Fruit fly (Drosophila melanogaster): ENCODE measurements around the gene sturkopf.
A peak's percentile ranks its signal among the peaks of the same experiment; 100 is the strongest.

Gene sturkopf

dm6 chr3L:1352065-1352464 is 38.9 kb upstream of the sturkopf start (continued):
- TF ChIP-seq Sry-β (GFP tag; optimal IDR thresholded peaks at IDR 0.05), result peak; percentile 32
- peak; percentile 47 for TF ChIP-seq grau (tag; optimal IDR thresholded peaks at IDR 0.05)
- no peak for TF ChIP-seq CG4820 (GFP tag; optimal IDR thresholded peaks at IDR 0.05)
- TF ChIP-seq caup (GFP tag; optimal IDR thresholded peaks at IDR 0.05; ENCODE audit: severe bottlenecking), result peak; percentile 10
- peak; percentile 50 for TF ChIP-seq CG1603 (tag; optimal IDR thresholded peaks at IDR 0.05)
- peak; percentile 57 for TF ChIP-seq CG10267 (tag; optimal IDR thresholded peaks at IDR 0.05)
- TF ChIP-seq CG14050 (GFP tag; IDR thresholded peaks at IDR 0.05), result 0 out of 3 replicates have a peak, but pooled peaks have one; percentile 11
- TF ChIP-seq CG6791 (GFP tag; IDR thresholded peaks at IDR 0.05; ENCODE audit: partially characterized antibody), result peak; percentile 78
- TF ChIP-seq CG15011 (GFP tag; optimal IDR thresholded peaks at IDR 0.05), result no peak
- peak; percentile 66 for TF ChIP-seq salm (tag; optimal IDR thresholded peaks at IDR 0.05)
- TF ChIP-seq chif (GFP tag; optimal IDR thresholded peaks at IDR 0.05), result peak; percentile 3 to 30
- TF ChIP-seq inv (GFP tag; IDR thresholded peaks at IDR 0.05; ENCODE audit: partially characterized antibody), result peak; percentile 73
- no peak for TF ChIP-seq gcm2 (GFP tag; optimal IDR thresholded peaks at IDR 0.05)
- peak; percentile 80 for TF ChIP-seq vnd (GFP tag; IDR thresholded peaks at IDR 0.05; ENCODE audit: partially characterized antibody)
- TF ChIP-seq CG2712 (tag; optimal IDR thresholded peaks at IDR 0.05), result peak; percentile 68
- no peak for TF ChIP-seq jumu (GFP tag; optimal IDR thresholded peaks at IDR 0.05)
- peak; percentile 22 for TF ChIP-seq pzg (GFP tag; optimal IDR thresholded peaks at IDR 0.05)
- peak; percentile 36 for TF ChIP-seq NfI (GFP tag; optimal IDR thresholded peaks at IDR 0.05)
- TF ChIP-seq Meics (GFP tag; optimal IDR thresholded peaks at IDR 0.05), result peak; percentile 32
- peak; percentile 40 for TF ChIP-seq HLH54F (GFP tag; optimal IDR thresholded peaks at IDR 0.05)
- peak; percentile 29 for TF ChIP-seq CG12391 (tag; optimal IDR thresholded peaks at IDR 0.05)
- no peak for TF ChIP-seq eve (GFP tag; optimal IDR thresholded peaks at IDR 0.05)
- no peak for TF ChIP-seq kay (GFP tag; optimal IDR thresholded peaks at IDR 0.05)
- TF ChIP-seq ase (GFP tag; IDR thresholded peaks at IDR 0.05), result no peak
- TF ChIP-seq ro (GFP tag; IDR thresholded peaks at IDR 0.05), result no peak
- TF ChIP-seq fru (optimal IDR thresholded peaks at IDR 0.05), result no peak
- peak; percentile 90 for TF ChIP-seq pros (GFP tag; optimal IDR thresholded peaks at IDR 0.05)
- peak; percentile 32 for TF ChIP-seq Sox102F (GFP tag; optimal IDR thresholded peaks at IDR 0.05)
- no peak for TF ChIP-seq gt (GFP tag; IDR thresholded peaks at IDR 0.05)
- peak; percentile 7 for TF ChIP-seq slp2 (GFP tag; optimal IDR thresholded peaks at IDR 0.05)
- TF ChIP-seq Pdp1 (GFP tag; optimal IDR thresholded peaks at IDR 0.05), result peak; percentile 12 to 43
- peak; percentile 98 for TF ChIP-seq Dll (GFP tag; IDR thresholded peaks at IDR 0.05; ENCODE audit: partially characterized antibody)
- peak; percentile 92 for TF ChIP-seq CG34224 (GFP tag; IDR thresholded peaks at IDR 0.05; ENCODE audit: partially characterized antibody)
- peak; percentile 96 for TF ChIP-seq CG13287 (GFP tag; IDR thresholded peaks at IDR 0.05; ENCODE audit: partially characterized antibody)
- peak; percentile 2 for TF ChIP-seq Deaf1 (tag; optimal IDR thresholded peaks at IDR 0.05)
- no peak for TF ChIP-seq CG3838 (GFP tag; optimal IDR thresholded peaks at IDR 0.05)
- no peak for TF ChIP-seq CG3407 (GFP tag; optimal IDR thresholded peaks at IDR 0.05)
- TF ChIP-seq tap (tag; optimal IDR thresholded peaks at IDR 0.05), result no peak
- TF ChIP-seq nerfin-1 (tag; optimal IDR thresholded peaks at IDR 0.05), result peak; percentile 73
- peak; percentile 18 to 40 for TF ChIP-seq dpn (GFP tag; optimal IDR thresholded peaks at IDR 0.05)
- peak; percentile 61 for TF ChIP-seq zen (tag; optimal IDR thresholded peaks at IDR 0.05)
- peak; percentile 24 for TF ChIP-seq CG10431 (GFP tag; optimal IDR thresholded peaks at IDR 0.05)
- TF ChIP-seq lilli (GFP tag; optimal IDR thresholded peaks at IDR 0.05), result peak; percentile 61
- no peak for TF ChIP-seq pan (optimal IDR thresholded peaks at IDR 0.05)
- TF ChIP-seq pan (GFP tag; optimal IDR thresholded peaks at IDR 0.05 in 1 of 2, IDR thresholded peaks at IDR 0.05 in 1 of 2), result peak in 1 of 2 experiments; percentile 52
- TF ChIP-seq psq (GFP tag; optimal IDR thresholded peaks at IDR 0.05), result no peak
- TF ChIP-seq mam (GFP tag; optimal IDR thresholded peaks at IDR 0.05), result peak; percentile 8
- peak; percentile 96 for TF ChIP-seq kni (GFP tag; optimal IDR thresholded peaks at IDR 0.05)
- TF ChIP-seq gcm (GFP tag; optimal IDR thresholded peaks at IDR 0.05), result peak; percentile 27
- 0 out of 2 replicates have a peak, but pooled peaks have one; percentile 33 for TF ChIP-seq HLH3B (GFP tag; IDR thresholded peaks at IDR 0.05)

Measured in whole organism, embryonic.